Comparison of ENCODE assay signal across 1 fruit fly cellular context in the genomic region with DNA sequence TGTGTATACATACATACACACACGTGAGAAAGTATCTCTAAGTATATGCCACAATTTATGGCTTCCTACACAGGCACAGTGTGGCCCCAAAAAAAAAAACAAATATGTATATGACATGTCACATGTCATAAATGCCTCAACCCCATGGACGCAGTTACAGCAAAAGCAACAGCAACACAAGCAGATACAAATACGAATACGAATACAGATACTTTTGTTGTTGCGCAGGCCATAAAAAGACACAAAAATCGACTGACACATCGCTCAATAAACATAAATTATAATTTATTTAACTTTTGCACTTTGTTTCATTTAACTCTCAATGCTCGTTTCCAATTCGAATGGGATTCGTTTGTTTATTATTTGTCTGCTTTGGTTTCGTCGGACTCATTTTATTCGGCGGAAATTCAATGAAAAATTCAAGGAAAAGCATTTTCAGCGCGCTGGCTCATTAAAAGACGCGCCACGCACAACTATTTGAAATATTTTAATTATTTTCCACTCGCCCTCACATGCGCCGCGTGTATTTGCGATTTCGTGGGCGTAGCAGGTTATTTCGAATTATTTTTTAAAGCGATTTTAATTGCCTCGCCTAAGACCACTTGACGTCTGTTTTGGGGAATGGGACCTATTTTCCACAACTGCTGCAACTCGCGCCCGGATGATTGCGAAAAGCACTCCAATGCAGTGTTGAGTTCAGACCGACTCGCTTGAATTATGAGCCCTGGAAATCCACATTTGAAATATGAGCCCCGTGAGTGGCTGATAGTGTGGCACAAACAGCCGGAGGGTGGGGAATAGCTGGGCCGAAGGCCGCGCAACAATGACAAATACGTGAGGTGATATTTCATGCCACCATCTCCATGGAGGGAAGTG.
TF ChIP-seq lines count a peak whose summit lies in the region.

No protein-coding gene starts in this region.

TF ChIP-seq in whole organism, embryonic, 481 proteins besides CTCF, POLR2A, EP300 and RAD21 (continued from another document and continues in another):
- TF ChIP-seq CG4424 (GFP tag; optimal IDR thresholded peaks at IDR 0.05; lab: Kevin White, UChicago) (no peak), Nf-YA (GFP tag; IDR thresholded peaks at IDR 0.05; lab: Robert Waterston, UW) (no peak), Dll (GFP tag; IDR thresholded peaks at IDR 0.05; lab: Robert Waterston, UW; ENCODE audit: partially characterized antibody) (no peak), CG10431 (GFP tag; optimal IDR thresholded peaks at IDR 0.05; lab: Kevin White, UChicago) (no peak), CG8290 (GFP tag; optimal IDR thresholded peaks at IDR 0.05; lab: Kevin White, UChicago) (no peak), CG8290 (tag; optimal IDR thresholded peaks at IDR 0.05; lab: Kevin White, UChicago) (peak in 1 of 2 experiments; percentile 36), scrt (GFP tag; optimal IDR thresholded peaks at IDR 0.05; lab: Kevin White, UChicago) (no peak), sens-2 (GFP tag; IDR thresholded peaks at IDR 0.05; lab: Robert Waterston, UW) (no peak), H2.0 (GFP tag; IDR thresholded peaks at IDR 0.05; lab: Robert Waterston, UW) (0 out of 2 replicates have a peak, but pooled peaks have one; percentile 30), CG12071 (GFP tag; optimal IDR thresholded peaks at IDR 0.05; lab: Kevin White, UChicago) (peak; percentile 32), CG10462 (GFP tag; optimal IDR thresholded peaks at IDR 0.05; lab: Kevin White, UChicago) (no peak), CG11696 (GFP tag; IDR thresholded peaks at IDR 0.05; lab: Robert Waterston, UW) (no peak), hbn (GFP tag; IDR thresholded peaks at IDR 0.05; lab: Robert Waterston, UW; ENCODE audit: partially characterized antibody) (no peak), inv (GFP tag; IDR thresholded peaks at IDR 0.05; lab: Robert Waterston, UW; ENCODE audit: partially characterized antibody) (no peak), fu2 (GFP tag; optimal IDR thresholded peaks at IDR 0.05; lab: Kevin White, UChicago) (no peak), CG7556 (GFP tag; optimal IDR thresholded peaks at IDR 0.05; lab: Kevin White, UChicago) (no peak), sob (GFP tag; IDR thresholded peaks at IDR 0.05; lab: Robert Waterston, UW) (peak; percentile 43; the same call in 1 of the 2 replicates), her (GFP tag; optimal IDR thresholded peaks at IDR 0.05; lab: Kevin White, UChicago) (no peak), Ada2b (GFP tag; IDR thresholded peaks at IDR 0.05; lab: Robert Waterston, UW) (no peak), Hr51 (GFP tag; optimal IDR thresholded peaks at IDR 0.05; lab: Kevin White, UChicago) (no peak), bab2 (GFP tag; optimal IDR thresholded peaks at IDR 0.05; lab: Kevin White, UChicago) (no peak), vfl (GFP tag; optimal IDR thresholded peaks at IDR 0.05; lab: Kevin White, UChicago) (no peak), grau (tag; optimal IDR thresholded peaks at IDR 0.05; lab: Kevin White, UChicago) (no peak), CG9609 (GFP tag; optimal IDR thresholded peaks at IDR 0.05; lab: Kevin White, UChicago) (no peak), CG7372 (GFP tag; IDR thresholded peaks at IDR 0.05; lab: Robert Waterston, UW) (no peak), ken (GFP tag; IDR thresholded peaks at IDR 0.05; lab: Robert Waterston, UW) (no peak), CG16779 (GFP tag; IDR thresholded peaks at IDR 0.05; lab: Robert Waterston, UW) (no peak), luna (GFP tag; optimal IDR thresholded peaks at IDR 0.05; lab: Kevin White, UChicago) (no peak), CG15696 (tag; optimal IDR thresholded peaks at IDR 0.05; lab: Kevin White, UChicago) (no peak), CG11560 (tag; IDR thresholded peaks at IDR 0.05; lab: Robert Waterston, UW) (no peak), CG8478 (optimal IDR thresholded peaks at IDR 0.05; lab: Kevin White, UChicago) (no peak), CG14965 (GFP tag; optimal IDR thresholded peaks at IDR 0.05; lab: Kevin White, UChicago; ENCODE audit: borderline replicate concordance) (no peak), unpg (GFP tag; optimal IDR thresholded peaks at IDR 0.05; lab: Kevin White, UChicago) (no peak), Gsc (GFP tag; IDR thresholded peaks at IDR 0.05; lab: Robert Waterston, UW) (no peak), CG9817 (tag; optimal IDR thresholded peaks at IDR 0.05; lab: Kevin White, UChicago) (peak; percentile 4), CG7963 (GFP tag; IDR thresholded peaks at IDR 0.05; lab: Robert Waterston, UW; ENCODE audit: partially characterized antibody) (no peak), Antp (GFP tag; optimal IDR thresholded peaks at IDR 0.05; lab: Kevin White, UChicago) (no peak), dati (GFP tag; IDR thresholded peaks at IDR 0.05; lab: Robert Waterston, UW) (no peak), Med (GFP tag; lab: Kevin White, UChicago) (peak; percentile 39), CG10543 (GFP tag; optimal IDR thresholded peaks at IDR 0.05; lab: Kevin White, UChicago) (no peak), CG10565 (GFP tag; optimal IDR thresholded peaks at IDR 0.05; lab: Kevin White, UChicago) (no peak), cato (GFP tag; optimal IDR thresholded peaks at IDR 0.05; lab: Kevin White, UChicago; ENCODE audit: borderline replicate concordance) (no peak), CG11723 (GFP tag; optimal IDR thresholded peaks at IDR 0.05; lab: Kevin White, UChicago) (no peak), wek (GFP tag; optimal IDR thresholded peaks at IDR 0.05; lab: Kevin White, UChicago) (peak; percentile 16), sna (GFP tag; IDR thresholded peaks at IDR 0.05; lab: Robert Waterston, UW; ENCODE audit: partially characterized antibody) (no peak), BtbVII (GFP tag; optimal IDR thresholded peaks at IDR 0.05; lab: Kevin White, UChicago) (no peak), sim (GFP tag; IDR thresholded peaks at IDR 0.05; lab: Robert Waterston, UW) (no peak), psq (GFP tag; optimal IDR thresholded peaks at IDR 0.05; lab: Kevin White, UChicago) (no peak), Dad (GFP tag; optimal IDR thresholded peaks at IDR 0.05; lab: Kevin White, UChicago) (peak; percentile 2), cad (GFP tag; optimal IDR thresholded peaks at IDR 0.05; lab: Kevin White, UChicago) (peak; percentile 63), CG2199 (GFP tag; IDR thresholded peaks at IDR 0.05; lab: Robert Waterston, UW) (peak; percentile 65; the same call in 2 of the 3 replicates), Scr (GFP tag; IDR thresholded peaks at IDR 0.05; lab: Robert Waterston, UW; ENCODE audit: partially characterized antibody) (no peak), Rfx (GFP tag; IDR thresholded peaks at IDR 0.05; lab: Robert Waterston, UW) (no peak), CG10654 (GFP tag; optimal IDR thresholded peaks at IDR 0.05; lab: Kevin White, UChicago) (no peak), CG9215 (GFP tag; IDR thresholded peaks at IDR 0.05; lab: Robert Waterston, UW) (no peak), lov (optimal IDR thresholded peaks at IDR 0.05; lab: Kevin White, UChicago) (no peak), lov (GFP tag; IDR thresholded peaks at IDR 0.05; lab: Robert Waterston, UW) (no peak), dmrt99B (tag; optimal IDR thresholded peaks at IDR 0.05; lab: Kevin White, UChicago) (no peak), Fer2 (tag; optimal IDR thresholded peaks at IDR 0.05; lab: Kevin White, UChicago) (no peak), CG14441 (GFP tag; IDR thresholded peaks at IDR 0.05; lab: Robert Waterston, UW) (no peak), Nf-YC (tag; optimal IDR thresholded peaks at IDR 0.05; lab: Kevin White, UChicago) (no peak), wor (GFP tag; IDR thresholded peaks at IDR 0.05; lab: Robert Waterston, UW) (no peak), CG10321 (GFP tag; IDR thresholded peaks at IDR 0.05; lab: Robert Waterston, UW) (no peak), CG7271 (tag; optimal IDR thresholded peaks at IDR 0.05; lab: Kevin White, UChicago) (no peak), sqz (GFP tag; optimal IDR thresholded peaks at IDR 0.05; lab: Kevin White, UChicago) (peak; percentile 88), CG10267 (tag; optimal IDR thresholded peaks at IDR 0.05; lab: Kevin White, UChicago) (no peak), Sry-β (GFP tag; optimal IDR thresholded peaks at IDR 0.05; lab: Kevin White, UChicago) (no peak), dan (GFP tag; IDR thresholded peaks at IDR 0.05; lab: Robert Waterston, UW) (no peak), CG17385 (GFP tag; optimal IDR thresholded peaks at IDR 0.05; lab: Kevin White, UChicago) (no peak), pum (GFP tag; optimal IDR thresholded peaks at IDR 0.05; lab: Kevin White, UChicago) (no peak), lab (GFP tag; optimal IDR thresholded peaks at IDR 0.05; lab: Kevin White, UChicago) (peak; percentile 1), sr (GFP tag; IDR thresholded peaks at IDR 0.05; lab: Robert Waterston, UW) (peak; percentile 84), CG13624 (GFP tag; optimal IDR thresholded peaks at IDR 0.05; lab: Kevin White, UChicago) (no peak), CG4617 (GFP tag; optimal IDR thresholded peaks at IDR 0.05; lab: Kevin White, UChicago; ENCODE audit: borderline replicate concordance) (no peak), pfk (GFP tag; optimal IDR thresholded peaks at IDR 0.05; lab: Kevin White, UChicago) (no peak), CG33557 (GFP tag; optimal IDR thresholded peaks at IDR 0.05; lab: Kevin White, UChicago) (no peak), Meics (GFP tag; optimal IDR thresholded peaks at IDR 0.05; lab: Kevin White, UChicago) (no peak), Hr78 (GFP tag; optimal IDR thresholded peaks at IDR 0.05; lab: Kevin White, UChicago) (peak in 1 of 2 experiments; percentile 78), Mes4 (GFP tag; optimal IDR thresholded peaks at IDR 0.05; lab: Kevin White, UChicago) (no peak), hkb (optimal IDR thresholded peaks at IDR 0.05; lab: Kevin White, UChicago) (no peak), hkb (GFP tag; IDR thresholded peaks at IDR 0.05; lab: Robert Waterston, UW) (no peak; the same call in 1 of the 2 replicates), CG8388 (GFP tag; optimal IDR thresholded peaks at IDR 0.05; lab: Kevin White, UChicago) (no peak), CG7928 (GFP tag; optimal IDR thresholded peaks at IDR 0.05; lab: Kevin White, UChicago) (no peak), pan (optimal IDR thresholded peaks at IDR 0.05; lab: Kevin White, UChicago) (no peak), pan (GFP tag; optimal IDR thresholded peaks at IDR 0.05 in 1 of 2, IDR thresholded peaks at IDR 0.05 in 1 of 2) (no peak), maf-S (GFP tag; optimal IDR thresholded peaks at IDR 0.05; lab: Kevin White, UChicago) (no peak), CG15514 (GFP tag; optimal IDR thresholded peaks at IDR 0.05; lab: Kevin White, UChicago) (no peak), CG11398 (GFP tag; optimal IDR thresholded peaks at IDR 0.05; lab: Kevin White, UChicago) (no peak), corto (GFP tag; optimal IDR thresholded peaks at IDR 0.05; lab: Kevin White, UChicago) (no peak), CG12155 (GFP tag; optimal IDR thresholded peaks at IDR 0.05; lab: Kevin White, UChicago) (no peak), Stat92E (GFP tag; optimal IDR thresholded peaks at IDR 0.05; lab: Kevin White, UChicago) (no peak), CG14050 (GFP tag; IDR thresholded peaks at IDR 0.05; lab: Robert Waterston, UW) (no peak), unc-4 (GFP tag; IDR thresholded peaks at IDR 0.05; lab: Robert Waterston, UW; ENCODE audit: partially characterized antibody) (no peak), CG6654 (GFP tag; optimal IDR thresholded peaks at IDR 0.05; lab: Kevin White, UChicago) (no peak), salm (tag; optimal IDR thresholded peaks at IDR 0.05; lab: Kevin White, UChicago) (peak; percentile 51), gt (GFP tag; IDR thresholded peaks at IDR 0.05; lab: Robert Waterston, UW) (no peak), Abd-B (GFP tag; optimal IDR thresholded peaks at IDR 0.05; lab: Kevin White, UChicago) (no peak), CG12659 (GFP tag; optimal IDR thresholded peaks at IDR 0.05; lab: Kevin White, UChicago) (no peak), CG18764 (GFP tag; optimal IDR thresholded peaks at IDR 0.05; lab: Kevin White, UChicago) (no peak), Tbp (GFP tag; optimal IDR thresholded peaks at IDR 0.05; lab: Kevin White, UChicago) (no peak), CG13894 (tag; optimal IDR thresholded peaks at IDR 0.05; lab: Kevin White, UChicago) (no peak), dmrt11E (tag; optimal IDR thresholded peaks at IDR 0.05; lab: Kevin White, UChicago) (no peak), CG17802 (tag; optimal IDR thresholded peaks at IDR 0.05; lab: Kevin White, UChicago) (no peak), CG14667 (GFP tag; IDR thresholded peaks at IDR 0.05; lab: Robert Waterston, UW) (no peak), odd (GFP tag; optimal IDR thresholded peaks at IDR 0.05; lab: Kevin White, UChicago) (no peak), D19A (tag; optimal IDR thresholded peaks at IDR 0.05; lab: Kevin White, UChicago) (no peak), Side (GFP tag; optimal IDR thresholded peaks at IDR 0.05; lab: Kevin White, UChicago) (no peak), CG6175 (GFP tag; IDR thresholded peaks at IDR 0.05; lab: Robert Waterston, UW) (no peak; the same call in 2 of the 3 replicates), CrebB (tag; optimal IDR thresholded peaks at IDR 0.05; lab: Kevin White, UChicago) (no peak), CG16863 (GFP tag; optimal IDR thresholded peaks at IDR 0.05; lab: Kevin White, UChicago) (no peak), CG10979 (tag; optimal IDR thresholded peaks at IDR 0.05; lab: Kevin White, UChicago) (no peak), gce (GFP tag; IDR thresholded peaks at IDR 0.05; lab: Robert Waterston, UW) (0 out of 3 replicates have a peak, but pooled peaks have one; percentile 43), Max (GFP tag; optimal IDR thresholded peaks at IDR 0.05; lab: Kevin White, UChicago) (no peak), CG4404 (GFP tag; IDR thresholded peaks at IDR 0.05; lab: Robert Waterston, UW) (no peak), yki (optimal IDR thresholded peaks at IDR 0.05; lab: Kevin White, UChicago) (no peak), CG14860 (GFP tag; IDR thresholded peaks at IDR 0.05; lab: Robert Waterston, UW; ENCODE audit: partially characterized antibody) (no peak), fd96Cb (tag; optimal IDR thresholded peaks at IDR 0.05; lab: Kevin White, UChicago) (no peak), gem (tag; optimal IDR thresholded peaks at IDR 0.05; lab: Kevin White, UChicago) (no peak), Spps (tag; optimal IDR thresholded peaks at IDR 0.05; lab: Kevin White, UChicago) (no peak), ssp (GFP tag; IDR thresholded peaks at IDR 0.05; lab: Robert Waterston, UW) (no peak), CG8765 (GFP tag; IDR thresholded peaks at IDR 0.05; lab: Robert Waterston, UW) (no peak), Camta (GFP tag; optimal IDR thresholded peaks at IDR 0.05; lab: Kevin White, UChicago) (no peak), vnd (GFP tag; IDR thresholded peaks at IDR 0.05; lab: Robert Waterston, UW; ENCODE audit: partially characterized antibody) (no peak), CoRest (tag; optimal IDR thresholded peaks at IDR 0.05; lab: Kevin White, UChicago) (no peak), CG15601 (tag; optimal IDR thresholded peaks at IDR 0.05; lab: Kevin White, UChicago) (no peak), CG34376 (GFP tag; optimal IDR thresholded peaks at IDR 0.05; lab: Kevin White, UChicago) (no peak)
